Fruit fly (Drosophila melanogaster) S2 (cell line): ENCODE measurements around the gene mus201.

Experiments used
- CG8478 ChIP-seq: fragments of >200 bp; optimal IDR thresholded peaks from 2 replicates; lab custom pipeline; 2018
- CTCF ChIP-seq, 2 experiments: fragments of >200 bp; optimal IDR thresholded peaks; 2 replicates each; lab custom pipeline; 2018

DNA sequence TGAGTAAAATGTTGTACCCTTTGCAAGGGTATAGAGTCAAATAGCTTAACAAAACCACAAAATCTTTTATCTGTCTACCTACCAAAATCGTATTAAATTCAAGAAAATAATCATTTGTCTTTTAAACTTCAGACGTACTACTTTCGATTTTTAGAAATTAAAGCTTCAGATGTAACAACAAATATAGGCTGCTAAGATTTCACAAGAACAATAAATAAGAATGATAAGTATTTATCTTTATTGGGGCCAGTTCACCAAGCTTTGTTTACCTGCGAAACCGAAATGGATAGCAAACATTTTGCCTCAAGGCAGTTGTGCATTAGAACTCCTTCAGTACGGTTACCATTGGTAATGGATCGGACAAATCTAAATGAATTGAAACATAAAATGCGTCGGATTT is 52.5 kb downstream of the mus201 start, which contains the start of gene CG43400:
- TF ChIP-seq CTCF (optimal IDR thresholded peaks at IDR 0.05; lab: Kevin White, UChicago): no peak
- TF ChIP-seq CG8478 (lab: Kevin White, UChicago): no peak
